Fruit fly (Drosophila melanogaster): ENCODE data around the gene SAK.

- TF ChIP-seq OdsH (GFP tag; optimal IDR thresholded peaks at IDR 0.05), result no peak
- no peak for TF ChIP-seq Blimp-1 (GFP tag; optimal IDR thresholded peaks at IDR 0.05)
- TF ChIP-seq CG6854 (GFP tag; optimal IDR thresholded peaks at IDR 0.05), result no peak
- no peak for TF ChIP-seq Gug (GFP tag; IDR thresholded peaks at IDR 0.05)
- no peak for TF ChIP-seq Sox14 (GFP tag; optimal IDR thresholded peaks at IDR 0.05)
- no peak for TF ChIP-seq CG6163 (GFP tag; IDR thresholded peaks at IDR 0.05)
- TF ChIP-seq Eip75B (GFP tag; optimal IDR thresholded peaks at IDR 0.05), result no peak
- no peak for TF ChIP-seq esn (GFP tag; optimal IDR thresholded peaks at IDR 0.05)
- no peak for TF ChIP-seq fd59A (GFP tag; optimal IDR thresholded peaks at IDR 0.05)
- TF ChIP-seq Sox102F (GFP tag; optimal IDR thresholded peaks at IDR 0.05), result no peak
These were observed 14.5 kb downstream of the SAK start, which contains the start of gene Est-Q for dm6 chr3L:21501172-21501571.

All from whole organism, prepupa.